Comparison of ENCODE assay signal across 1 fruit fly cellular context in genomic region chr3R:22145425-22146411, dm6.
A peak's percentile ranks its signal among the peaks of the same experiment; 100 is the strongest.
TF ChIP-seq lines count a peak whose summit lies in the region.

No protein-coding gene starts in this region.

TF ChIP-seq in whole organism, embryonic, 481 proteins besides CTCF, POLR2A, EP300 and RAD21 (continued from another document and continues in another):
- TF ChIP-seq z (GFP tag; IDR thresholded peaks at IDR 0.05; lab: Robert Waterston, UW) (no peak), CG12391 (tag; optimal IDR thresholded peaks at IDR 0.05; lab: Kevin White, UChicago) (peak; percentile 80), CkIIα-i1 (GFP tag; IDR thresholded peaks at IDR 0.05; lab: Robert Waterston, UW) (no peak), CG12299 (tag; optimal IDR thresholded peaks at IDR 0.05; lab: Kevin White, UChicago) (no peak), GATAe (GFP tag; conservative IDR thresholded peaks at IDR 0.05; lab: Robert Waterston, UW) (no peak), CG9609 (GFP tag; optimal IDR thresholded peaks at IDR 0.05; lab: Kevin White, UChicago) (peak; percentile 58), zf30C (GFP tag; optimal IDR thresholded peaks at IDR 0.05; lab: Kevin White, UChicago) (no peak), chif (GFP tag; optimal IDR thresholded peaks at IDR 0.05; lab: Kevin White, UChicago) (peak; percentile 61 to 75), Hr51 (GFP tag; optimal IDR thresholded peaks at IDR 0.05; lab: Kevin White, UChicago) (peak in 1 of 2 experiments; percentile 63), ara (GFP tag; IDR thresholded peaks at IDR 0.05; lab: Robert Waterston, UW) (peak; percentile 92), pnt (GFP tag; optimal IDR thresholded peaks at IDR 0.05; lab: Kevin White, UChicago) (peak; percentile 78), sqz (GFP tag; optimal IDR thresholded peaks at IDR 0.05; lab: Kevin White, UChicago) (peak; percentile 84), Rfx (GFP tag; IDR thresholded peaks at IDR 0.05; lab: Robert Waterston, UW) (peak; percentile 28; the same call in 1 of the 2 replicates), Camta (GFP tag; optimal IDR thresholded peaks at IDR 0.05; lab: Kevin White, UChicago) (peak; percentile 47), E2f2 (GFP tag; IDR thresholded peaks at IDR 0.05; lab: Robert Waterston, UW) (peak; percentile 61), ken (GFP tag; IDR thresholded peaks at IDR 0.05; lab: Robert Waterston, UW) (peak; percentile 83), CG7271 (tag; optimal IDR thresholded peaks at IDR 0.05; lab: Kevin White, UChicago) (peak; percentile 2), Sin3A (optimal IDR thresholded peaks at IDR 0.05; lab: Kevin White, UChicago) (no peak), pum (GFP tag; optimal IDR thresholded peaks at IDR 0.05; lab: Kevin White, UChicago) (peak; percentile 75), MBD-R2 (GFP tag; IDR thresholded peaks at IDR 0.05; lab: Robert Waterston, UW) (no peak), CG10654 (GFP tag; optimal IDR thresholded peaks at IDR 0.05; lab: Kevin White, UChicago) (peak; percentile 63), CG32767 (GFP tag; IDR thresholded peaks at IDR 0.05; lab: Robert Waterston, UW) (peak; percentile 82), oc (tag; optimal IDR thresholded peaks at IDR 0.05; lab: Kevin White, UChicago) (peak; percentile 53), run (tag; optimal IDR thresholded peaks at IDR 0.05; lab: Kevin White, UChicago) (peak; percentile 2), CG10366 (GFP tag; IDR thresholded peaks at IDR 0.05; lab: Robert Waterston, UW) (peak; percentile 85), chm (GFP tag; IDR thresholded peaks at IDR 0.05; lab: Robert Waterston, UW) (peak; percentile 95), Gug (GFP tag; IDR thresholded peaks at IDR 0.05; lab: Robert Waterston, UW) (peak; percentile 79; the same call in 3 of the 4 replicates), CG43689 (GFP tag; IDR thresholded peaks at IDR 0.05; lab: Robert Waterston, UW) (peak; percentile 48; the same call in 1 of the 2 replicates), CG8281 (tag; optimal IDR thresholded peaks at IDR 0.05; lab: Kevin White, UChicago) (no peak), Ets97D (GFP tag; optimal IDR thresholded peaks at IDR 0.05; lab: Kevin White, UChicago) (peak; percentile 57), grn (GFP tag; optimal IDR thresholded peaks at IDR 0.05; lab: Kevin White, UChicago) (peak; percentile 38), Adf1 (GFP tag; IDR thresholded peaks at IDR 0.05; lab: Robert Waterston, UW) (no peak), dan (GFP tag; IDR thresholded peaks at IDR 0.05; lab: Robert Waterston, UW) (peak; percentile 65), CG8388 (GFP tag; optimal IDR thresholded peaks at IDR 0.05; lab: Kevin White, UChicago) (peak; percentile 77), tap (tag; optimal IDR thresholded peaks at IDR 0.05; lab: Kevin White, UChicago) (peak; percentile 67), shn (GFP tag; optimal IDR thresholded peaks at IDR 0.05; lab: Kevin White, UChicago) (peak; percentile 61), CG30431 (GFP tag; optimal IDR thresholded peaks at IDR 0.05; lab: Kevin White, UChicago) (peak; percentile 53), crc (GFP tag; optimal IDR thresholded peaks at IDR 0.05; lab: Kevin White, UChicago) (peak; percentile 8), seq (GFP tag; IDR thresholded peaks at IDR 0.05; lab: Robert Waterston, UW) (no peak), CG9215 (GFP tag; IDR thresholded peaks at IDR 0.05; lab: Robert Waterston, UW) (peak; percentile 53), peb (GFP tag; IDR thresholded peaks at IDR 0.05; lab: Robert Waterston, UW) (peak; percentile 85), crp (GFP tag; optimal IDR thresholded peaks at IDR 0.05; lab: Kevin White, UChicago) (no peak), CG2120 (GFP tag; optimal IDR thresholded peaks at IDR 0.05; lab: Kevin White, UChicago) (no peak), HmgZ (tag; optimal IDR thresholded peaks at IDR 0.05; lab: Kevin White, UChicago) (peak; percentile 8), tio (GFP tag; optimal IDR thresholded peaks at IDR 0.05; lab: Kevin White, UChicago) (peak; percentile 51), sim (GFP tag; IDR thresholded peaks at IDR 0.05; lab: Robert Waterston, UW) (peak; percentile 84), ase (GFP tag; IDR thresholded peaks at IDR 0.05; lab: Robert Waterston, UW) (peak; percentile 67; the same call in 1 of the 3 replicates), amos (GFP tag; IDR thresholded peaks at IDR 0.05; lab: Robert Waterston, UW; ENCODE audit: partially characterized antibody) (no peak), CG14014 (GFP tag; IDR thresholded peaks at IDR 0.05; lab: Robert Waterston, UW) (peak; percentile 61; the same call in 1 of the 2 replicates), her (GFP tag; optimal IDR thresholded peaks at IDR 0.05; lab: Kevin White, UChicago) (peak; percentile 37), CG9727 (GFP tag; optimal IDR thresholded peaks at IDR 0.05; lab: Kevin White, UChicago) (peak; percentile 86), CG15479 (GFP tag; optimal IDR thresholded peaks at IDR 0.05; lab: Kevin White, UChicago) (peak; percentile 79), CG32532 (GFP tag; IDR thresholded peaks at IDR 0.05; lab: Robert Waterston, UW) (peak; percentile 47; the same call in 1 of the 2 replicates), Taf1 (GFP tag; IDR thresholded peaks at IDR 0.05; lab: Robert Waterston, UW) (no peak), CG3163 (GFP tag; optimal IDR thresholded peaks at IDR 0.05; lab: Kevin White, UChicago) (peak; percentile 15), CG17361 (GFP tag; IDR thresholded peaks at IDR 0.05; lab: Robert Waterston, UW) (peak; percentile 93), CG13123 (GFP tag; optimal IDR thresholded peaks at IDR 0.05; lab: Kevin White, UChicago) (peak; percentile 13), Sry-δ (GFP tag; optimal IDR thresholded peaks at IDR 0.05; lab: Kevin White, UChicago) (peak; percentile 2), CG1792 (GFP tag; optimal IDR thresholded peaks at IDR 0.05; lab: Kevin White, UChicago) (peak; percentile 48), aop (GFP tag; IDR thresholded peaks at IDR 0.05; lab: Robert Waterston, UW) (no peak), pb (GFP tag; optimal IDR thresholded peaks at IDR 0.05; lab: Kevin White, UChicago) (peak; percentile 28), pita (GFP tag; optimal IDR thresholded peaks at IDR 0.05; lab: Kevin White, UChicago) (no peak), kay (GFP tag; optimal IDR thresholded peaks at IDR 0.05; lab: Kevin White, UChicago) (peak; percentile 78), CG13624 (GFP tag; optimal IDR thresholded peaks at IDR 0.05; lab: Kevin White, UChicago) (peak; percentile 51), Atf-2 (GFP tag; optimal IDR thresholded peaks at IDR 0.05; lab: Kevin White, UChicago) (peak; percentile 35), Hr3 (GFP tag; optimal IDR thresholded peaks at IDR 0.05; lab: Kevin White, UChicago) (peak; percentile 70), nmo (GFP tag; optimal IDR thresholded peaks at IDR 0.05; lab: Kevin White, UChicago) (peak; percentile 92), Dip3 (GFP tag; optimal IDR thresholded peaks at IDR 0.05; lab: Kevin White, UChicago) (no peak), Hmr (GFP tag; optimal IDR thresholded peaks at IDR 0.05; lab: Kevin White, UChicago) (no peak), mld (GFP tag; IDR thresholded peaks at IDR 0.05; lab: Robert Waterston, UW; ENCODE audit: partially characterized antibody) (no peak), CG10209 (GFP tag; optimal IDR thresholded peaks at IDR 0.05; lab: Kevin White, UChicago) (peak; percentile 51), tna (GFP tag; IDR thresholded peaks at IDR 0.05; lab: Robert Waterston, UW; ENCODE audit: partially characterized antibody) (no peak), NK7.1 (GFP tag; optimal IDR thresholded peaks at IDR 0.05; lab: Kevin White, UChicago) (peak; percentile 72), croc (GFP tag; conservative IDR thresholded peaks at IDR 0.05; lab: Robert Waterston, UW) (peak; percentile 82), CG12104 (GFP tag; optimal IDR thresholded peaks at IDR 0.05; lab: Kevin White, UChicago) (peak; percentile 1), CG9437 (GFP tag; optimal IDR thresholded peaks at IDR 0.05; lab: Kevin White, UChicago) (peak; percentile 61), mam (GFP tag; optimal IDR thresholded peaks at IDR 0.05; lab: Kevin White, UChicago) (peak; percentile 53), CG9876 (GFP tag; optimal IDR thresholded peaks at IDR 0.05; lab: Kevin White, UChicago) (no peak), fd3F (GFP tag; optimal IDR thresholded peaks at IDR 0.05; lab: Kevin White, UChicago) (no peak), grau (tag; optimal IDR thresholded peaks at IDR 0.05; lab: Kevin White, UChicago) (peak; percentile 98), Poxn (GFP tag; IDR thresholded peaks at IDR 0.05; lab: Robert Waterston, UW) (no peak), Vsx1 (GFP tag; optimal IDR thresholded peaks at IDR 0.05; lab: Kevin White, UChicago) (peak; percentile 59), MESR4 (GFP tag; optimal IDR thresholded peaks at IDR 0.05; lab: Kevin White, UChicago) (no peak), Atf3 (GFP tag; optimal IDR thresholded peaks at IDR 0.05; lab: Kevin White, UChicago) (peak; percentile 65), lmd (GFP tag; IDR thresholded peaks at IDR 0.05; lab: Robert Waterston, UW) (peak; percentile 83), sens-2 (GFP tag; IDR thresholded peaks at IDR 0.05; lab: Robert Waterston, UW) (peak; percentile 80), CG11723 (GFP tag; optimal IDR thresholded peaks at IDR 0.05; lab: Kevin White, UChicago) (peak; percentile 35), Ssrp (tag; optimal IDR thresholded peaks at IDR 0.05; lab: Kevin White, UChicago) (peak; percentile 75), CG15514 (GFP tag; optimal IDR thresholded peaks at IDR 0.05; lab: Kevin White, UChicago) (no peak), tin (GFP tag; optimal IDR thresholded peaks at IDR 0.05; lab: Kevin White, UChicago) (peak; percentile 69), ERR (GFP tag; optimal IDR thresholded peaks at IDR 0.05; lab: Kevin White, UChicago) (no peak), CG10147 (GFP tag; optimal IDR thresholded peaks at IDR 0.05; lab: Kevin White, UChicago) (no peak), en (GFP tag; optimal IDR thresholded peaks at IDR 0.05; lab: Kevin White, UChicago) (peak; percentile 51), hth (optimal IDR thresholded peaks at IDR 0.05; lab: Kevin White, UChicago) (no peak), br (optimal IDR thresholded peaks at IDR 0.05; lab: Kevin White, UChicago) (no peak), Oaz (GFP tag; IDR thresholded peaks at IDR 0.05; lab: Robert Waterston, UW) (no peak), ems (GFP tag; optimal IDR thresholded peaks at IDR 0.05; lab: Kevin White, UChicago) (peak; percentile 49), D (optimal IDR thresholded peaks at IDR 0.05; lab: Kevin White, UChicago) (no peak), D (GFP tag; optimal IDR thresholded peaks at IDR 0.05; lab: Kevin White, UChicago) (peak; percentile 78), zen2 (GFP tag; IDR thresholded peaks at IDR 0.05; lab: Robert Waterston, UW; ENCODE audit: partially characterized antibody) (no peak), CG10267 (tag; optimal IDR thresholded peaks at IDR 0.05; lab: Kevin White, UChicago) (peak; percentile 71), hkb (optimal IDR thresholded peaks at IDR 0.05; lab: Kevin White, UChicago) (no peak), hkb (GFP tag; IDR thresholded peaks at IDR 0.05; lab: Robert Waterston, UW) (peak; percentile 72), ftz-f1 (GFP tag; optimal IDR thresholded peaks at IDR 0.05; lab: Kevin White, UChicago) (no peak), B-H2 (GFP tag; optimal IDR thresholded peaks at IDR 0.05; lab: Kevin White, UChicago) (no peak), CG1647 (GFP tag; optimal IDR thresholded peaks at IDR 0.05; lab: Kevin White, UChicago) (peak; percentile 41), CG4360 (GFP tag; IDR thresholded peaks at IDR 0.05; lab: Robert Waterston, UW) (peak; percentile 95), CG2889 (GFP tag; IDR thresholded peaks at IDR 0.05; lab: Robert Waterston, UW) (0 out of 3 replicates have a peak, but pooled peaks have one; percentile 30), sd (tag; optimal IDR thresholded peaks at IDR 0.05; lab: Kevin White, UChicago) (peak; percentile 15), sr (GFP tag; IDR thresholded peaks at IDR 0.05; lab: Robert Waterston, UW) (no peak; the same call in 2 of the 3 replicates), eyg (GFP tag; optimal IDR thresholded peaks at IDR 0.05; lab: Kevin White, UChicago) (peak; percentile 38), CG31388 (GFP tag; optimal IDR thresholded peaks at IDR 0.05; lab: Kevin White, UChicago) (no peak), CG6175 (GFP tag; IDR thresholded peaks at IDR 0.05; lab: Robert Waterston, UW) (0 out of 3 replicates have a peak, but pooled peaks have one; percentile 29), stwl (tag; optimal IDR thresholded peaks at IDR 0.05; lab: Kevin White, UChicago) (peak; percentile 44), CG6854 (GFP tag; optimal IDR thresholded peaks at IDR 0.05; lab: Kevin White, UChicago) (peak; percentile 25), CG12155 (GFP tag; optimal IDR thresholded peaks at IDR 0.05; lab: Kevin White, UChicago) (peak; percentile 38), Bdp1 (GFP tag; optimal IDR thresholded peaks at IDR 0.05; lab: Kevin White, UChicago) (peak; percentile 44), Xbp1 (GFP tag; optimal IDR thresholded peaks at IDR 0.05; lab: Kevin White, UChicago) (peak; percentile 72), wdn (GFP tag; IDR thresholded peaks at IDR 0.05; lab: Robert Waterston, UW) (peak; percentile 23; the same call in 1 of the 2 replicates), dysf (GFP tag; IDR thresholded peaks at IDR 0.05; lab: Robert Waterston, UW) (peak; percentile 78), YL-1 (GFP tag; optimal IDR thresholded peaks at IDR 0.05; lab: Kevin White, UChicago) (peak; percentile 3), Six4 (GFP tag; optimal IDR thresholded peaks at IDR 0.05; lab: Kevin White, UChicago) (peak; percentile 78), schlank (tag; optimal IDR thresholded peaks at IDR 0.05; lab: Kevin White, UChicago) (no peak), ac (GFP tag; optimal IDR thresholded peaks at IDR 0.05; lab: Kevin White, UChicago) (peak; percentile 73), CG5953 (GFP tag; IDR thresholded peaks at IDR 0.05; lab: Robert Waterston, UW) (peak; percentile 76), Nf-YB (GFP tag; optimal IDR thresholded peaks at IDR 0.05; lab: Kevin White, UChicago) (peak; percentile 57), sens (GFP tag; lab: Kevin White, UChicago) (peak; percentile 98), CG2202 (tag; optimal IDR thresholded peaks at IDR 0.05; lab: Kevin White, UChicago) (peak; percentile 82), abd-A (tag; optimal IDR thresholded peaks at IDR 0.05; lab: Kevin White, UChicago) (no peak), Bgb (GFP tag; IDR thresholded peaks at IDR 0.05; lab: Robert Waterston, UW; ENCODE audit: partially characterized antibody) (no peak), Nf-YC (tag; optimal IDR thresholded peaks at IDR 0.05; lab: Kevin White, UChicago) (peak; percentile 18), CG17829 (tag; optimal IDR thresholded peaks at IDR 0.05; lab: Kevin White, UChicago) (peak; percentile 91), psq (GFP tag; optimal IDR thresholded peaks at IDR 0.05; lab: Kevin White, UChicago) (peak; percentile 19)
